Worm (Caenorhabditis elegans) whole organism, L2 larva: ENCODE results near the gene ZC449.7.
A peak's percentile ranks its signal among the peaks of the same experiment; 100 is the strongest.

ENCODE experiments used
- C34F6.9 ChIP-seq: fragments of 150-350 bp; optimal IDR thresholded peaks from 2 replicates; lab custom pipeline; 2014; ENCODE audit warnings: missing biosample characterization, missing genetic modification characterization
- F13H6.1 ChIP-seq: sonication (generic microtip); optimal IDR thresholded peaks from 2 replicates; lab custom pipeline; 2016; ENCODE audit warnings: missing genetic modification characterization, missing compliant biosample characterization
- R02D3.7 ChIP-seq: fragments of 150-350 bp; optimal IDR thresholded peaks from 2 replicates; lab custom pipeline; 2014; ENCODE audit warnings: missing biosample characterization, missing genetic modification characterization
- Y55F3AM.14 ChIP-seq: fragments of 200-800 bp; sonication (Bioruptor generic); optimal IDR thresholded peaks from 2 replicates; lab custom pipeline; 2018; ENCODE audit warnings: mild to moderate bottlenecking, missing genetic modification characterization, missing compliant biosample characterization
- ZK546.5 ChIP-seq: sonication (generic microtip); optimal IDR thresholded peaks from 2 replicates; lab custom pipeline; 2017; ENCODE audit warnings: missing biosample characterization, missing genetic modification characterization
- alr-1 ChIP-seq: fragments of 150-350 bp; optimal IDR thresholded peaks from 2 replicates; lab custom pipeline; 2014; ENCODE audit warnings: missing biosample characterization, missing genetic modification characterization
- aly-2 ChIP-seq: fragments of 150-350 bp; optimal IDR thresholded peaks from 2 replicates; lab custom pipeline; 2014; ENCODE audit warnings: missing biosample characterization, missing genetic modification characterization
- ama-1 ChIP-seq: fragments of 150-350 bp; optimal IDR thresholded peaks from 2 replicates; lab custom pipeline; 2018; ENCODE audit warnings: inconsistent platforms
- blmp-1 ChIP-seq: sonication (generic microtip); optimal IDR thresholded peaks from 2 replicates; lab custom pipeline; 2017; ENCODE audit warnings: missing genetic modification characterization, mild to moderate bottlenecking, missing compliant biosample characterization, antibody characterized with exemption, moderate library complexity; ENCODE audit not compliant: insufficient read depth
- ceh-16 ChIP-seq: fragments of 150-350 bp; optimal IDR thresholded peaks from 2 replicates; lab custom pipeline; 2014; ENCODE audit warnings: missing biosample characterization, missing genetic modification characterization
- ceh-82 ChIP-seq: fragments of 150-350 bp; optimal IDR thresholded peaks from 2 replicates; lab custom pipeline; 2014; ENCODE audit warnings: missing biosample characterization, missing genetic modification characterization
- crh-2 ChIP-seq: sonication (generic microtip); optimal IDR thresholded peaks from 2 replicates; lab custom pipeline; 2017; ENCODE audit warnings: missing biosample characterization, missing genetic modification characterization
- dmd-4 ChIP-seq: sonication (generic microtip); optimal IDR thresholded peaks from 2 replicates; lab custom pipeline; 2017; ENCODE audit warnings: missing biosample characterization, missing genetic modification characterization
- egl-27 ChIP-seq: sonication (generic microtip); optimal IDR thresholded peaks from 3 replicates; lab custom pipeline; 2017; ENCODE audit warnings: missing biosample characterization, missing genetic modification reagents, missing genetic modification characterization
- elt-1 ChIP-seq: fragments of 150-350 bp; optimal IDR thresholded peaks from 2 replicates; lab custom pipeline; 2014; ENCODE audit warnings: missing biosample characterization, missing genetic modification characterization
- elt-3 ChIP-seq: sonication (generic microtip); optimal IDR thresholded peaks from 2 replicates; lab custom pipeline; 2017; ENCODE audit warnings: missing biosample characterization, missing genetic modification characterization
- fos-1 ChIP-seq: fragments of 150-350 bp; optimal IDR thresholded peaks from 2 replicates; lab custom pipeline; 2014; ENCODE audit warnings: missing biosample characterization, missing genetic modification characterization
- gmeb-1 ChIP-seq: fragments of 150-350 bp; optimal IDR thresholded peaks from 2 replicates; lab custom pipeline; 2014; ENCODE audit warnings: missing biosample characterization, missing genetic modification characterization
- lin-11 ChIP-seq: fragments of 150-350 bp; sonication (generic microtip); optimal IDR thresholded peaks from 2 replicates; lab custom pipeline; 2014; ENCODE audit warnings: missing biosample characterization, missing genetic modification characterization, inconsistent platforms, mixed read lengths
- lin-13 ChIP-seq: fragments of 150-350 bp; optimal IDR thresholded peaks from 2 replicates; lab custom pipeline; 2014; ENCODE audit warnings: missing biosample characterization, missing genetic modification reagents, missing genetic modification characterization
- lin-39 ChIP-seq: fragments of 150-350 bp; optimal IDR thresholded peaks from 2 replicates; lab custom pipeline; 2014; ENCODE audit warnings: missing biosample characterization, missing genetic modification reagents, missing genetic modification characterization
- lsy-2 ChIP-seq, 2 experiments: fragments of 150-350 bp in 1 of 2; sonication (generic microtip) in 1 of 2; optimal IDR thresholded peaks; 2 replicates each; lab custom pipeline; 2014 to 2017; ENCODE audit warnings: missing biosample characterization in 2 of 2, missing genetic modification characterization in 2 of 2
- mab-5 ChIP-seq: fragments of 150-350 bp; optimal IDR thresholded peaks from 2 replicates; lab custom pipeline; 2014; ENCODE audit warnings: missing biosample characterization, missing genetic modification characterization
- mbf-1 ChIP-seq: sonication (generic microtip); optimal IDR thresholded peaks from 2 replicates; lab custom pipeline; 2017; ENCODE audit warnings: missing biosample characterization, missing genetic modification characterization
- mdl-1 ChIP-seq, 2 experiments: fragments of 150-350 bp in 1 of 2; sonication (generic microtip) in 1 of 2; optimal IDR thresholded peaks; 2 replicates each; lab custom pipeline; 2017; ENCODE audit warnings: missing biosample characterization in 2 of 2, missing genetic modification characterization in 2 of 2
- nhr-10 ChIP-seq: sonication (generic microtip); optimal IDR thresholded peaks from 2 replicates; lab custom pipeline; 2017; ENCODE audit warnings: missing biosample characterization, missing genetic modification characterization
- nhr-11 ChIP-seq: fragments of 150-350 bp; optimal IDR thresholded peaks from 2 replicates; lab custom pipeline; 2014; ENCODE audit warnings: missing biosample characterization, missing genetic modification characterization
- nhr-12 ChIP-seq: fragments of 150-350 bp; optimal IDR thresholded peaks from 2 replicates; lab custom pipeline; 2014; ENCODE audit warnings: missing biosample characterization, missing genetic modification characterization
- nhr-129 ChIP-seq: fragments of 150-350 bp; optimal IDR thresholded peaks from 2 replicates; lab custom pipeline; 2014; ENCODE audit warnings: missing biosample characterization, missing genetic modification characterization
- nhr-21 ChIP-seq: fragments of 150-350 bp; optimal IDR thresholded peaks from 2 replicates; lab custom pipeline; 2014; ENCODE audit warnings: missing biosample characterization, missing genetic modification characterization
- nhr-23 ChIP-seq: fragments of 150-350 bp; optimal IDR thresholded peaks from 2 replicates; lab custom pipeline; 2014; ENCODE audit warnings: missing biosample characterization, missing genetic modification reagents, missing genetic modification characterization
- nhr-237 ChIP-seq: fragments of 150-350 bp; optimal IDR thresholded peaks from 2 replicates; lab custom pipeline; 2014; ENCODE audit warnings: missing biosample characterization, missing genetic modification characterization
- nhr-25 ChIP-seq: fragments of 150-350 bp; sonication (generic microtip); optimal IDR thresholded peaks from 3 replicates; lab custom pipeline; 2014; ENCODE audit warnings: missing biosample characterization, missing genetic modification characterization
- nhr-6 ChIP-seq: fragments of 150-350 bp; optimal IDR thresholded peaks from 2 replicates; lab custom pipeline; 2014; ENCODE audit warnings: missing biosample characterization, missing genetic modification characterization
- nhr-77 ChIP-seq: fragments of 150-350 bp; optimal IDR thresholded peaks from 2 replicates; lab custom pipeline; 2014; ENCODE audit warnings: missing biosample characterization, missing genetic modification characterization
- peb-1 ChIP-seq: fragments of 150-350 bp; optimal IDR thresholded peaks from 2 replicates; lab custom pipeline; 2014; ENCODE audit warnings: missing biosample characterization, missing genetic modification characterization
- sem-4 ChIP-seq: fragments of 150-350 bp; optimal IDR thresholded peaks from 2 replicates; lab custom pipeline; 2014; ENCODE audit warnings: missing biosample characterization, missing genetic modification reagents, missing genetic modification characterization
- skn-1 ChIP-seq: sonication (generic microtip); optimal IDR thresholded peaks from 2 replicates; lab custom pipeline; 2017; ENCODE audit warnings: missing biosample characterization, missing genetic modification characterization
- sma-3 ChIP-seq: sonication (generic microtip); optimal IDR thresholded peaks from 2 replicates; lab custom pipeline; 2016; ENCODE audit warnings: missing genetic modification reagents, missing genetic modification characterization, missing compliant biosample characterization
- sma-9 ChIP-seq, 2 experiments: fragments of 150-350 bp in 1 of 2; sonication (generic microtip) in 1 of 2; optimal IDR thresholded peaks; 2 replicates each; lab custom pipeline; 2014 to 2016; ENCODE audit warnings: missing genetic modification characterization in 2 of 2, mild to moderate bottlenecking in 1 of 2, missing biosample characterization in 1 of 2, missing compliant biosample characterization in 1 of 2, missing genetic modification reagents in 1 of 2, moderate library complexity in 1 of 2
- snpc-4 ChIP-seq: fragments of 150-350 bp; optimal IDR thresholded peaks from 2 replicates; lab custom pipeline; 2014; ENCODE audit warnings: missing biosample characterization, missing genetic modification characterization
- unc-39 ChIP-seq: fragments of 150-350 bp; optimal IDR thresholded peaks from 2 replicates; lab custom pipeline; 2014; ENCODE audit warnings: missing biosample characterization, missing genetic modification characterization
- unc-55 ChIP-seq: fragments of 150-350 bp; sonication (generic microtip); optimal IDR thresholded peaks from 3 replicates; lab custom pipeline; 2014; ENCODE audit warnings: missing biosample characterization, missing genetic modification reagents, missing genetic modification characterization
- unc-62 ChIP-seq: fragments of 150-350 bp; optimal IDR thresholded peaks from 2 replicates; lab custom pipeline; 2014; ENCODE audit warnings: missing biosample characterization, missing genetic modification reagents, missing genetic modification characterization
- zag-1 ChIP-seq: fragments of 150-350 bp; optimal IDR thresholded peaks from 2 replicates; lab custom pipeline; 2014; ENCODE audit warnings: missing biosample characterization, missing genetic modification characterization
- ztf-1 ChIP-seq: fragments of 200-800 bp; sonication (Bioruptor generic); conservative IDR thresholded peaks from 2 replicates; pipeline ENCODE4 v1.3.6; 2022; ENCODE audit warnings: missing genetic modification characterization, missing compliant biosample characterization
- ztf-11 ChIP-seq: sonication (generic microtip); optimal IDR thresholded peaks from 2 replicates; lab custom pipeline; 2017; ENCODE audit warnings: missing biosample characterization, missing genetic modification characterization
- ztf-4 ChIP-seq: fragments of 150-350 bp; optimal IDR thresholded peaks from 2 replicates; lab custom pipeline; 2014; ENCODE audit warnings: missing biosample characterization, missing genetic modification characterization

Gene ZC449.7

ce11 chrX:5013826-5014225 is at the start of gene ZC449.7:
Gene ZC449.7, plus strand, starts transcription at chrX:5014074.
- no peak for TF ChIP-seq sma-3 (GFP tag; lab: Kevin White, UChicago)
- no peak for TF ChIP-seq lin-11
- no peak for TF ChIP-seq gmeb-1 (tag; lab: Kevin White, UChicago)
- TF ChIP-seq aly-2 (tag; lab: Kevin White, UChicago), result no peak
- no peak for TF ChIP-seq fos-1
- no peak for TF ChIP-seq dmd-4 (tag; lab: Kevin White, UChicago)
- no peak for TF ChIP-seq nhr-237 (tag; lab: Kevin White, UChicago)
- TF ChIP-seq ztf-1, result no peak
- no peak for TF ChIP-seq unc-62 (GFP tag; lab: Kevin White, UChicago)
- no peak for TF ChIP-seq nhr-129
- no peak for TF ChIP-seq mbf-1
- TF ChIP-seq nhr-21 (tag; lab: Kevin White, UChicago), result no peak
- no peak for TF ChIP-seq mab-5 (tag; lab: Kevin White, UChicago)
- TF ChIP-seq sem-4 (tag; lab: Kevin White, UChicago), result no peak
- no peak for TF ChIP-seq blmp-1 (tag; lab: Kevin White, UChicago)

ce11 chrX:4965592-4965991 is 48.3 kb upstream of the ZC449.7 start:
- TF ChIP-seq unc-55 (GFP tag; lab: Kevin White, UChicago) (peak; percentile 51), mab-5 (tag; lab: Kevin White, UChicago) (peak; percentile 2), nhr-6 (tag; lab: Kevin White, UChicago) (no peak)

- TF ChIP-seq snpc-4 (tag; lab: Kevin White, UChicago), result no peak
- TF ChIP-seq nhr-23 (tag; lab: Kevin White, UChicago), result no peak
- TF ChIP-seq ztf-11 (tag; lab: Kevin White, UChicago), result no peak
- no peak for TF ChIP-seq nhr-11 (tag; lab: Kevin White, UChicago)
- TF ChIP-seq lin-39 (tag; lab: Kevin White, UChicago), result no peak
- TF ChIP-seq ceh-16 (tag; lab: Kevin White, UChicago), result no peak
- TF ChIP-seq nhr-12, result no peak
- TF ChIP-seq nhr-10 (tag; lab: Kevin White, UChicago), result no peak
- TF ChIP-seq peb-1 (tag; lab: Kevin White, UChicago), result no peak
- TF ChIP-seq nhr-237 (tag; lab: Kevin White, UChicago), result no peak
- TF ChIP-seq skn-1 (tag; lab: Kevin White, UChicago), result no peak
- no peak for TF ChIP-seq sma-3 (GFP tag; lab: Kevin White, UChicago)
- TF ChIP-seq blmp-1 (tag; lab: Kevin White, UChicago), result peak; percentile 32
- TF ChIP-seq mbf-1, result no peak
- TF ChIP-seq zag-1 (tag; lab: Kevin White, UChicago), result no peak
- TF ChIP-seq lin-13 (GFP tag; lab: Kevin White, UChicago), result peak; percentile 0
- TF ChIP-seq elt-3 (tag; lab: Kevin White, UChicago), result no peak
- TF ChIP-seq dmd-4 (tag; lab: Kevin White, UChicago), result no peak
- TF ChIP-seq mdl-1 (tag; optimal IDR thresholded peaks at IDR 0.05; lab: Kevin White, UChicago), result no peak
- no peak for TF ChIP-seq F13H6.1
- TF ChIP-seq alr-1, result no peak
- no peak for TF ChIP-seq unc-55 (GFP tag; lab: Kevin White, UChicago)
- TF ChIP-seq gmeb-1 (tag; lab: Kevin White, UChicago), result no peak
- no peak for TF ChIP-seq ZK546.5
- TF ChIP-seq nhr-129, result no peak
- TF ChIP-seq ceh-82 (tag; lab: Kevin White, UChicago), result no peak
- TF ChIP-seq Y55F3AM.14 (GFP tag; lab: Kevin White, UChicago), result no peak
- no peak for TF ChIP-seq unc-39
- TF ChIP-seq C34F6.9 (tag; lab: Kevin White, UChicago), result peak; percentile 9
- TF ChIP-seq crh-2, result no peak
- TF ChIP-seq ztf-1, result no peak
- no peak for TF ChIP-seq R02D3.7 (tag; lab: Kevin White, UChicago)
- no peak for TF ChIP-seq aly-2 (tag; lab: Kevin White, UChicago)
- no peak for TF ChIP-seq unc-62 (GFP tag; lab: Kevin White, UChicago)
- no peak for TF ChIP-seq nhr-6 (tag; lab: Kevin White, UChicago)
- TF ChIP-seq lsy-2 (tag; optimal IDR thresholded peaks at IDR 0.05; lab: Kevin White, UChicago), result peak in 1 of 2 experiments; percentile 54
- TF ChIP-seq sem-4 (tag; lab: Kevin White, UChicago), result peak; percentile 65
- no peak for TF ChIP-seq mab-5 (tag; lab: Kevin White, UChicago)
- peak; percentile 76 for TF ChIP-seq ztf-4 (tag; lab: Kevin White, UChicago)
- no peak for TF ChIP-seq nhr-77
- peak; percentile 20 for TF ChIP-seq nhr-21 (tag; lab: Kevin White, UChicago)
- TF ChIP-seq ama-1 (lab: Kevin White, UChicago), result no peak
- TF ChIP-seq lin-11, result no peak
- TF ChIP-seq nhr-25 (tag; lab: Kevin White, UChicago), result no peak
- TF ChIP-seq elt-1 (tag; lab: Kevin White, UChicago), result no peak
- peak; percentile 68 for TF ChIP-seq sma-9 (GFP tag; optimal IDR thresholded peaks at IDR 0.05; lab: Kevin White, UChicago)
- TF ChIP-seq sma-9 (tag; optimal IDR thresholded peaks at IDR 0.05; lab: Kevin White, UChicago), result no peak
- no peak for TF ChIP-seq fos-1
- no peak for TF ChIP-seq egl-27 (tag; lab: Kevin White, UChicago)
Observed at ce11 chrX:4969228-4969627, 44.6 kb upstream of the ZC449.7 start, which contains the start of gene M03F4.6. Gene M03F4.6, minus strand, starts transcription at chrX:4969328.
